Fruit fly (Drosophila melanogaster) whole organism, embryonic: Measurements from ENCODE around the gene CG15740.

Experiments used
- ATbp ChIP-seq: fragments of 200-800 bp; sonication (Bioruptor generic); optimal IDR thresholded peaks from 2 replicates; lab custom pipeline; 2017; ENCODE audit warnings: missing biosample characterization, mild to moderate bottlenecking, missing genetic modification characterization, missing genetic modification reagents
- Ada2b ChIP-seq: fragments of 200-800 bp; sonication (Bioruptor generic); IDR thresholded peaks from 2 replicates; pipeline ENCODE4 v1.3.6; 2022; ENCODE audit warnings: missing biosample characterization, missing genetic modification characterization
- Asciz ChIP-seq: fragments of 200-800 bp; sonication (Bioruptor generic); optimal IDR thresholded peaks from 2 replicates; lab custom pipeline; 2017; ENCODE audit warnings: missing biosample characterization, mild to moderate bottlenecking, missing genetic modification characterization, missing genetic modification reagents
- Bgb ChIP-seq: fragments of 200-800 bp; sonication (Bioruptor generic); IDR thresholded peaks from 2 replicates; pipeline ENCODE4 v1.3.6; 2022; ENCODE audit warnings: missing biosample characterization, missing genetic modification characterization; ENCODE audit not compliant: partially characterized antibody
- CG10209 ChIP-seq: fragments of 200-800 bp; sonication (Bioruptor generic); optimal IDR thresholded peaks from 3 replicates; lab custom pipeline; 2017; ENCODE audit warnings: missing biosample characterization, mild to moderate bottlenecking, missing genetic modification characterization, missing genetic modification reagents
- CG10267 ChIP-seq: fragments of 200-800 bp; sonication (Bioruptor generic); optimal IDR thresholded peaks from 2 replicates; lab custom pipeline; 2018; ENCODE audit warnings: missing biosample characterization, mild to moderate bottlenecking, missing genetic modification characterization, moderate library complexity
- CG12391 ChIP-seq: fragments of 200-800 bp; sonication (Bioruptor generic); optimal IDR thresholded peaks from 3 replicates; lab custom pipeline; 2018; ENCODE audit warnings: missing biosample characterization, mild to moderate bottlenecking, missing genetic modification characterization, moderate library complexity
- CG13296 ChIP-seq: fragments of 200-800 bp; sonication (Bioruptor generic); optimal IDR thresholded peaks from 3 replicates; lab custom pipeline; 2018; ENCODE audit warnings: missing biosample characterization, mild to moderate bottlenecking, missing genetic modification characterization
- CG13424 ChIP-seq: fragments of 200-800 bp; sonication (Bioruptor generic); optimal IDR thresholded peaks from 2 replicates; lab custom pipeline; 2019; ENCODE audit warnings: missing biosample characterization, mild to moderate bottlenecking, missing genetic modification characterization, moderate library complexity
- CG15011 ChIP-seq: fragments of 200-800 bp; sonication (Bioruptor generic); optimal IDR thresholded peaks from 3 replicates; lab custom pipeline; 2018; ENCODE audit warnings: missing biosample characterization, mild to moderate bottlenecking, missing genetic modification characterization
- CG3281 ChIP-seq: fragments of 200-800 bp; sonication (Bioruptor generic); optimal IDR thresholded peaks from 3 replicates; lab custom pipeline; 2017; ENCODE audit warnings: missing biosample characterization, mild to moderate bottlenecking, missing genetic modification characterization
- CG34224 ChIP-seq: fragments of 200-800 bp; sonication (Bioruptor generic); IDR thresholded peaks from 3 replicates; pipeline ENCODE4 v1.3.6; 2022; ENCODE audit warnings: missing biosample characterization, missing genetic modification characterization; ENCODE audit not compliant: partially characterized antibody
- CG4328 ChIP-seq: fragments of 200-800 bp; sonication (Bioruptor generic); optimal IDR thresholded peaks from 3 replicates; lab custom pipeline; 2017; ENCODE audit warnings: missing biosample characterization, missing genetic modification reagents, missing genetic modification characterization
- CG5180 ChIP-seq: fragments of 200-800 bp; sonication (Bioruptor generic); optimal IDR thresholded peaks from 3 replicates; lab custom pipeline; 2017; ENCODE audit warnings: missing biosample characterization, missing genetic modification characterization, mild to moderate bottlenecking, moderate library complexity, missing genetic modification reagents
- CG6175 ChIP-seq: fragments of 200-800 bp; sonication (Bioruptor generic); IDR thresholded peaks from 3 replicates; pipeline ENCODE4 v1.3.6; 2022; ENCODE audit warnings: missing biosample characterization, missing genetic modification characterization
- CG7556 ChIP-seq: fragments of 200-800 bp; sonication (Bioruptor generic); optimal IDR thresholded peaks from 2 replicates; lab custom pipeline; 2017; ENCODE audit warnings: missing biosample characterization, mild to moderate bottlenecking, missing genetic modification characterization
- CG7839 ChIP-seq: fragments of 200-800 bp; sonication (Bioruptor generic); optimal IDR thresholded peaks from 3 replicates; lab custom pipeline; 2018; ENCODE audit warnings: missing biosample characterization, mild to moderate bottlenecking, missing genetic modification characterization, moderate library complexity
- CG8290 ChIP-seq, 3 experiments: fragments of 200-800 bp; sonication (Bioruptor generic); optimal IDR thresholded peaks; 2 replicates each; lab custom pipeline; 2016 to 2019; ENCODE audit warnings: missing biosample characterization in 3 of 3, missing genetic modification characterization in 3 of 3, mild to moderate bottlenecking in 2 of 3, moderate library complexity in 1 of 3
- CG9609 ChIP-seq: fragments of 200-800 bp; sonication (Bioruptor generic); optimal IDR thresholded peaks from 3 replicates; lab custom pipeline; 2016; ENCODE audit warnings: missing biosample characterization, missing genetic modification characterization
- Deaf1 ChIP-seq: fragments of 200-800 bp; optimal IDR thresholded peaks from 3 replicates; lab custom pipeline; 2019; ENCODE audit warnings: missing biosample characterization, mild to moderate bottlenecking, missing genetic modification characterization, moderate library complexity
- Dip3 ChIP-seq: fragments of 200-800 bp; sonication (Bioruptor generic); optimal IDR thresholded peaks from 3 replicates; lab custom pipeline; 2016; ENCODE audit warnings: missing biosample characterization, missing genetic modification characterization
- Elba2 ChIP-seq: fragments of 200-800 bp; sonication (Bioruptor generic); optimal IDR thresholded peaks from 3 replicates; lab custom pipeline; 2016; ENCODE audit warnings: missing biosample characterization, missing genetic modification characterization
- HHEX ChIP-seq: fragments of 200-800 bp; sonication (Bioruptor generic); optimal IDR thresholded peaks from 3 replicates; lab custom pipeline; 2017; ENCODE audit warnings: missing biosample characterization, mild to moderate bottlenecking, missing genetic modification characterization, missing genetic modification reagents
- HLHmδ ChIP-seq: fragments of 200-800 bp; sonication (Bioruptor generic); optimal IDR thresholded peaks from 2 replicates; lab custom pipeline; 2018; ENCODE audit warnings: missing biosample characterization, mild to moderate bottlenecking, missing genetic modification characterization, moderate library complexity
- Hand ChIP-seq: fragments of 200-800 bp; sonication (Bioruptor generic); optimal IDR thresholded peaks from 2 replicates; lab custom pipeline; 2017; ENCODE audit warnings: mild to moderate bottlenecking, missing biosample characterization, missing genetic modification reagents, missing genetic modification characterization
- Hr3 ChIP-seq: fragments of 200-800 bp; sonication (Bioruptor generic); optimal IDR thresholded peaks from 3 replicates; lab custom pipeline; 2016; ENCODE audit warnings: missing biosample characterization, missing genetic modification characterization
- Nf-YA ChIP-seq: fragments of 200-800 bp; sonication (Bioruptor generic); IDR thresholded peaks from 2 replicates; pipeline ENCODE4 v1.3.6; 2022; ENCODE audit warnings: missing biosample characterization, missing genetic modification characterization
- NfI ChIP-seq: fragments of 200-800 bp; sonication (Bioruptor generic); optimal IDR thresholded peaks from 3 replicates; lab custom pipeline; 2018; ENCODE audit warnings: missing biosample characterization, mild to moderate bottlenecking, missing genetic modification characterization, moderate library complexity
- Oli ChIP-seq: fragments of 200-800 bp; sonication (Bioruptor generic); optimal IDR thresholded peaks from 2 replicates; lab custom pipeline; 2018; ENCODE audit warnings: missing biosample characterization, mild to moderate bottlenecking, missing genetic modification characterization, moderate library complexity
- PHDP ChIP-seq: fragments of 200-800 bp; sonication (Bioruptor generic); optimal IDR thresholded peaks from 3 replicates; lab custom pipeline; 2018; ENCODE audit warnings: missing biosample characterization, mild to moderate bottlenecking, missing genetic modification characterization, moderate library complexity
- Ptx1 ChIP-seq: fragments of 200-800 bp; sonication (Bioruptor generic); IDR thresholded peaks from 2 replicates; pipeline ENCODE4 v1.3.6; 2022; ENCODE audit warnings: missing biosample characterization, missing genetic modification characterization
- Spps ChIP-seq: fragments of 200-800 bp; sonication (Bioruptor generic); optimal IDR thresholded peaks from 2 replicates; lab custom pipeline; 2018; ENCODE audit warnings: missing biosample characterization, mild to moderate bottlenecking, missing genetic modification characterization
- Sry-δ ChIP-seq: fragments of 200-800 bp; sonication (Bioruptor generic); optimal IDR thresholded peaks from 2 replicates; lab custom pipeline; 2016; ENCODE audit warnings: missing biosample characterization, missing genetic modification characterization
- br ChIP-seq: fragments of >200 bp; optimal IDR thresholded peaks from 2 replicates; lab custom pipeline; 2017
- btn ChIP-seq: fragments of 200-800 bp; sonication (Bioruptor generic); optimal IDR thresholded peaks from 2 replicates; lab custom pipeline; 2016; ENCODE audit warnings: missing biosample characterization, missing genetic modification characterization
- chm ChIP-seq: fragments of 200-800 bp; sonication (Bioruptor generic); IDR thresholded peaks from 2 replicates; pipeline ENCODE4 v1.3.6; 2022; ENCODE audit warnings: missing biosample characterization, missing genetic modification characterization
- crc ChIP-seq: fragments of 200-800 bp; sonication (Bioruptor generic); optimal IDR thresholded peaks from 2 replicates; lab custom pipeline; 2016; ENCODE audit warnings: missing biosample characterization, missing genetic modification characterization
- croc ChIP-seq: fragments of 200-800 bp; sonication (Bioruptor generic); conservative IDR thresholded peaks from 3 replicates; pipeline ENCODE4 v1.3.6; 2022; ENCODE audit warnings: missing biosample characterization, missing genetic modification characterization
- dpn ChIP-seq, 2 experiments: fragments of 200-800 bp; sonication (Bioruptor generic); optimal IDR thresholded peaks; 3 replicates each; lab custom pipeline; 2016; ENCODE audit warnings: missing biosample characterization in 2 of 2, missing genetic modification characterization in 2 of 2
- ems ChIP-seq: fragments of 200-800 bp; sonication (Bioruptor generic); optimal IDR thresholded peaks from 3 replicates; lab custom pipeline; 2016; ENCODE audit warnings: missing biosample characterization, missing genetic modification characterization
- esg ChIP-seq: fragments of 200-800 bp; sonication (Bioruptor generic); conservative IDR thresholded peaks from 2 replicates; pipeline ENCODE4 v1.3.6; 2022; ENCODE audit warnings: missing biosample characterization, missing genetic modification characterization
- fd96Cb ChIP-seq: fragments of 200-800 bp; sonication (Bioruptor generic); optimal IDR thresholded peaks from 2 replicates; lab custom pipeline; 2018; ENCODE audit warnings: missing biosample characterization, mild to moderate bottlenecking, missing genetic modification characterization, moderate library complexity
- knrl ChIP-seq: fragments of 200-800 bp; sonication (Bioruptor generic); IDR thresholded peaks from 3 replicates; pipeline ENCODE4 v1.3.6; 2022; ENCODE audit warnings: missing biosample characterization, missing genetic modification characterization; ENCODE audit not compliant: partially characterized antibody
- mirr ChIP-seq: fragments of 200-800 bp; sonication (Bioruptor generic); optimal IDR thresholded peaks from 3 replicates; lab custom pipeline; 2018; ENCODE audit warnings: missing biosample characterization, mild to moderate bottlenecking, missing genetic modification characterization
- nerfin-2 ChIP-seq: fragments of 200-800 bp; sonication (Bioruptor generic); IDR thresholded peaks from 2 replicates; pipeline ENCODE4 v1.3.6; 2022; ENCODE audit warnings: missing biosample characterization, missing genetic modification characterization; ENCODE audit not compliant: partially characterized antibody
- slp2 ChIP-seq: fragments of 200-800 bp; sonication (Bioruptor generic); optimal IDR thresholded peaks from 2 replicates; lab custom pipeline; 2016; ENCODE audit warnings: missing biosample characterization, missing genetic modification characterization
- vnd ChIP-seq: fragments of 200-800 bp; sonication (Bioruptor generic); IDR thresholded peaks from 3 replicates; pipeline ENCODE4 v1.3.6; 2022; ENCODE audit warnings: missing biosample characterization, missing genetic modification characterization; ENCODE audit not compliant: partially characterized antibody

CG15740 gene

dm6 chrX:11886976-11887375, 41.1 kb upstream of the CG15740 start, which contains the start of the genes CG10353 and SelG (continued):
- TF ChIP-seq Sry-δ, result peak; percentile 95
- TF ChIP-seq Spps (tag; lab: Kevin White, UChicago), result no peak
- TF ChIP-seq Hand (GFP tag; lab: Kevin White, UChicago), result no peak
- no peak for TF ChIP-seq crc (GFP tag; lab: Kevin White, UChicago)
- TF ChIP-seq slp2 (GFP tag; lab: Kevin White, UChicago), result no peak
- peak; percentile 35 for TF ChIP-seq ems (GFP tag; lab: Kevin White, UChicago)

- TF ChIP-seq CG13424 (peak; percentile 61), Ada2b (peak; percentile 26; the same call in 1 of the 2 replicates), Asciz (GFP tag; lab: Kevin White, UChicago) (no peak), Dip3 (GFP tag; lab: Kevin White, UChicago) (peak; percentile 10), PHDP (tag; lab: Kevin White, UChicago) (peak; percentile 64), CG3281 (GFP tag; lab: Kevin White, UChicago) (peak; percentile 68), esg (GFP tag; lab: Robert Waterston, UW) (peak; percentile 34; the same call in 1 of the 2 replicates), btn (no peak), nerfin-2 (GFP tag; lab: Robert Waterston, UW) (no peak), Bgb (GFP tag; lab: Robert Waterston, UW) (no peak), CG6175 (GFP tag; lab: Robert Waterston, UW) (0 out of 3 replicates have a peak, but pooled peaks have one; percentile 14), CG34224 (GFP tag; lab: Robert Waterston, UW) (peak; percentile 30; the same call in 1 of the 3 replicates), Deaf1 (tag; lab: Kevin White, UChicago) (peak; percentile 39), chm (0 out of 2 replicates have a peak, but pooled peaks have one; percentile 15), CG10209 (GFP tag; lab: Kevin White, UChicago) (peak; percentile 65), Nf-YA (GFP tag; lab: Robert Waterston, UW) (no peak), CG4328 (peak; percentile 46), knrl (GFP tag; lab: Robert Waterston, UW) (no peak), CG10267 (tag; lab: Kevin White, UChicago) (peak; percentile 6), Oli (peak; percentile 60), croc (GFP tag; lab: Robert Waterston, UW) (no peak), CG7556 (GFP tag; lab: Kevin White, UChicago) (peak; percentile 53), HHEX (peak; percentile 48), CG9609 (GFP tag; lab: Kevin White, UChicago) (no peak), CG7839 (tag; lab: Kevin White, UChicago) (peak; percentile 20), CG13296 (GFP tag; lab: Kevin White, UChicago) (peak; percentile 69), mirr (peak; percentile 37), vnd (no peak), CG5180 (GFP tag; lab: Kevin White, UChicago) (peak; percentile 19), Ptx1 (no peak), CG15011 (GFP tag; lab: Kevin White, UChicago) (no peak), ATbp (GFP tag; lab: Kevin White, UChicago) (peak; percentile 32), Hr3 (GFP tag; lab: Kevin White, UChicago) (peak; percentile 16), dpn (GFP tag; optimal IDR thresholded peaks at IDR 0.05; lab: Kevin White, UChicago) (peak in 1 of 2 experiments; percentile 37), fd96Cb (tag; lab: Kevin White, UChicago) (peak; percentile 18), CG12391 (tag; lab: Kevin White, UChicago) (peak; percentile 44), NfI (GFP tag; lab: Kevin White, UChicago) (peak; percentile 41), HLHmδ (no peak), Elba2 (GFP tag; lab: Kevin White, UChicago) (no peak), br (lab: Kevin White, UChicago) (no peak), CG8290 (GFP tag; optimal IDR thresholded peaks at IDR 0.05; lab: Kevin White, UChicago) (no peak), CG8290 (tag; optimal IDR thresholded peaks at IDR 0.05; lab: Kevin White, UChicago) (peak in 1 of 2 experiments; percentile 69)
Measured at dm6 chrX:11885356-11885755, 39.5 kb upstream of the CG15740 start.
